Fruit fly (Drosophila melanogaster) whole organism, embryonic: Measurements from ENCODE around the gene CG14636.

ENCODE experiments used
- Atf6 ChIP-seq: fragments of 200-800 bp; sonication (Bioruptor generic); IDR thresholded peaks from 2 replicates; pipeline ENCODE4 v1.3.6; 2022; ENCODE audit warnings: missing biosample characterization, missing genetic modification characterization
- Bteb2 ChIP-seq: fragments of 200-800 bp; sonication (Bioruptor generic); optimal IDR thresholded peaks from 2 replicates; lab custom pipeline; 2016; ENCODE audit warnings: missing biosample characterization, missing genetic modification characterization
- CG11085 ChIP-seq: fragments of 200-800 bp; sonication (Bioruptor generic); IDR thresholded peaks from 2 replicates; pipeline ENCODE4 v1.3.6; 2022; ENCODE audit warnings: missing biosample characterization, missing genetic modification characterization
- CG11247 ChIP-seq: fragments of 200-800 bp; sonication (Bioruptor generic); IDR thresholded peaks from 2 replicates; pipeline ENCODE4 v1.3.6; 2022; ENCODE audit warnings: missing biosample characterization, missing genetic modification characterization
- CG12659 ChIP-seq: fragments of 200-800 bp; sonication (Bioruptor generic); optimal IDR thresholded peaks from 3 replicates; lab custom pipeline; 2017; ENCODE audit warnings: mild to moderate bottlenecking, missing biosample characterization, missing genetic modification reagents, missing genetic modification characterization
- CG14441 ChIP-seq: fragments of 200-800 bp; sonication (Bioruptor generic); IDR thresholded peaks from 2 replicates; pipeline ENCODE4 v1.3.6; 2022; ENCODE audit warnings: missing biosample characterization, missing genetic modification characterization
- CG14860 ChIP-seq: fragments of 200-800 bp; sonication (Bioruptor generic); IDR thresholded peaks from 3 replicates; pipeline ENCODE4 v1.3.6; 2022; ENCODE audit warnings: missing biosample characterization, missing genetic modification characterization; ENCODE audit not compliant: partially characterized antibody
- CG16779 ChIP-seq: fragments of 200-800 bp; sonication (Bioruptor generic); IDR thresholded peaks from 2 replicates; pipeline ENCODE4 v1.3.6; 2022; ENCODE audit warnings: missing biosample characterization, missing genetic modification characterization
- CG1832 ChIP-seq: fragments of 200-800 bp; sonication (Bioruptor generic); optimal IDR thresholded peaks from 2 replicates; lab custom pipeline; 2017; ENCODE audit warnings: missing biosample characterization, mild to moderate bottlenecking, missing genetic modification characterization, inconsistent platforms
- CG2116 ChIP-seq: fragments of 200-800 bp; sonication (Bioruptor generic); optimal IDR thresholded peaks from 3 replicates; lab custom pipeline; 2018; ENCODE audit warnings: missing biosample characterization, mild to moderate bottlenecking, missing genetic modification characterization
- CG31224 ChIP-seq: fragments of 200-800 bp; sonication (Bioruptor generic); IDR thresholded peaks from 2 replicates; pipeline ENCODE4 v1.3.6; 2022; ENCODE audit warnings: missing biosample characterization, missing genetic modification characterization
- CG3407 ChIP-seq: fragments of 200-800 bp; sonication (Bioruptor generic); optimal IDR thresholded peaks from 2 replicates; lab custom pipeline; 2018; ENCODE audit warnings: missing biosample characterization, mild to moderate bottlenecking, missing genetic modification characterization
- CG3726 ChIP-seq: fragments of 200-800 bp; sonication (Bioruptor generic); IDR thresholded peaks from 3 replicates; pipeline ENCODE4, ENCODE4 v1.3.6; 2022; ENCODE audit warnings: missing biosample characterization, missing genetic modification characterization
- CG4282 ChIP-seq: fragments of 200-800 bp; sonication (Bioruptor generic); optimal IDR thresholded peaks from 2 replicates; lab custom pipeline; 2016; ENCODE audit warnings: missing biosample characterization, missing genetic modification characterization
- CG4360 ChIP-seq: fragments of 200-800 bp; sonication (Bioruptor generic); IDR thresholded peaks from 2 replicates; pipeline ENCODE4 v1.3.6; 2022; ENCODE audit warnings: missing biosample characterization, missing genetic modification characterization
- CG4424 ChIP-seq: fragments of 200-800 bp; sonication (Bioruptor generic); optimal IDR thresholded peaks from 3 replicates; lab custom pipeline; 2016; ENCODE audit warnings: missing biosample characterization, missing genetic modification characterization
- CG6654 ChIP-seq: fragments of 200-800 bp; sonication (Bioruptor generic); optimal IDR thresholded peaks from 2 replicates; lab custom pipeline; 2017; ENCODE audit warnings: missing biosample characterization, mild to moderate bottlenecking, missing genetic modification characterization
- Dip3 ChIP-seq: fragments of 200-800 bp; sonication (Bioruptor generic); optimal IDR thresholded peaks from 3 replicates; lab custom pipeline; 2016; ENCODE audit warnings: missing biosample characterization, missing genetic modification characterization
- Doc2 ChIP-seq: fragments of 200-800 bp; sonication (Bioruptor generic); IDR thresholded peaks from 2 replicates; pipeline ENCODE4 v1.3.6; 2022; ENCODE audit warnings: missing biosample characterization, missing genetic modification characterization
- Doc3 ChIP-seq: fragments of 200-800 bp; sonication (Bioruptor generic); IDR thresholded peaks from 3 replicates; pipeline ENCODE4 v1.3.6; 2022; ENCODE audit warnings: missing biosample characterization, missing genetic modification characterization; ENCODE audit not compliant: partially characterized antibody
- Elba2 ChIP-seq: fragments of 200-800 bp; sonication (Bioruptor generic); optimal IDR thresholded peaks from 3 replicates; lab custom pipeline; 2016; ENCODE audit warnings: missing biosample characterization, missing genetic modification characterization
- HHEX ChIP-seq: fragments of 200-800 bp; sonication (Bioruptor generic); optimal IDR thresholded peaks from 3 replicates; lab custom pipeline; 2017; ENCODE audit warnings: missing biosample characterization, mild to moderate bottlenecking, missing genetic modification characterization, missing genetic modification reagents
- HmgD ChIP-seq: fragments of 200-800 bp; sonication (Bioruptor generic); optimal IDR thresholded peaks from 3 replicates; lab custom pipeline; 2016; ENCODE audit warnings: missing biosample characterization, missing genetic modification characterization
- Hr3 ChIP-seq: fragments of 200-800 bp; sonication (Bioruptor generic); optimal IDR thresholded peaks from 3 replicates; lab custom pipeline; 2016; ENCODE audit warnings: missing biosample characterization, missing genetic modification characterization
- Hr78 ChIP-seq, 2 experiments: fragments of 200-800 bp in 1 of 2; fragments of >200 bp in 1 of 2; sonication (Bioruptor generic) in 1 of 2; optimal IDR thresholded peaks; 2 replicates each; lab custom pipeline; 2017 to 2019; ENCODE audit warnings: missing biosample characterization in 2 of 2, missing genetic modification characterization in 2 of 2, mild to moderate bottlenecking in 1 of 2, moderate library complexity in 1 of 2
- Kr ChIP-seq: fragments of 200-800 bp; sonication (Bioruptor generic); optimal IDR thresholded peaks from 2 replicates; lab custom pipeline; 2017; ENCODE audit warnings: missing biosample characterization, mild to moderate bottlenecking, missing genetic modification characterization
- Mes4 ChIP-seq: fragments of 200-800 bp; sonication (Bioruptor generic); optimal IDR thresholded peaks from 2 replicates; lab custom pipeline; 2016; ENCODE audit warnings: missing biosample characterization, missing genetic modification characterization
- Optix ChIP-seq: fragments of 200-800 bp; sonication (Bioruptor generic); IDR thresholded peaks from 3 replicates; pipeline ENCODE4 v1.3.6; 2022; ENCODE audit warnings: missing biosample characterization, missing genetic modification characterization
- Pdp1 ChIP-seq, 2 experiments: fragments of 200-800 bp; sonication (Bioruptor generic); optimal IDR thresholded peaks; 3 replicates each; lab custom pipeline; 2016; ENCODE audit warnings: missing biosample characterization in 2 of 2, missing genetic modification characterization in 2 of 2, mild to moderate bottlenecking in 1 of 2, moderate library complexity in 1 of 2
- Sox100B ChIP-seq: fragments of 200-800 bp; sonication (Bioruptor generic); optimal IDR thresholded peaks from 3 replicates; lab custom pipeline; 2018; ENCODE audit warnings: missing biosample characterization, mild to moderate bottlenecking, missing genetic modification characterization
- Sox102F ChIP-seq: fragments of 200-800 bp; sonication (Bioruptor generic); optimal IDR thresholded peaks from 2 replicates; lab custom pipeline; 2018; ENCODE audit warnings: missing biosample characterization, mild to moderate bottlenecking, missing genetic modification characterization, moderate library complexity
- Trl ChIP-seq, 3 experiments: fragments of >200 bp in 2 of 3; fragments of 200-800 bp in 1 of 3; sonication (Bioruptor generic) in 1 of 3; optimal IDR thresholded peaks; 2 replicates in 1 of 3; 3 replicates in 2 of 3; lab custom pipeline; 2016 to 2017; ENCODE audit warnings: missing biosample characterization in 1 of 3, missing genetic modification characterization in 1 of 3
- ab ChIP-seq: fragments of 200-800 bp; sonication (Bioruptor generic); optimal IDR thresholded peaks from 2 replicates; lab custom pipeline; 2016; ENCODE audit warnings: missing biosample characterization, missing genetic modification characterization
- ap ChIP-seq: fragments of 200-800 bp; sonication (Bioruptor generic); IDR thresholded peaks from 2 replicates; pipeline ENCODE4 v1.3.6; 2022; ENCODE audit warnings: missing biosample characterization, missing genetic modification characterization
- bbx ChIP-seq: fragments of 200-800 bp; sonication (Bioruptor generic); IDR thresholded peaks from 2 replicates; pipeline ENCODE4 v1.3.6; 2022; ENCODE audit warnings: missing biosample characterization, missing genetic modification characterization; ENCODE audit not compliant: partially characterized antibody
- bigmax ChIP-seq: fragments of 200-800 bp; sonication (Bioruptor generic); optimal IDR thresholded peaks from 2 replicates; lab custom pipeline; 2018; ENCODE audit warnings: missing biosample characterization, mild to moderate bottlenecking, missing genetic modification characterization
- cas ChIP-seq: fragments of 200-800 bp; sonication (Bioruptor generic); IDR thresholded peaks from 2 replicates; pipeline ENCODE4 v1.3.6; 2022; ENCODE audit warnings: missing biosample characterization, missing genetic modification characterization
- gem ChIP-seq: fragments of 200-800 bp; sonication (Bioruptor generic); optimal IDR thresholded peaks from 2 replicates; lab custom pipeline; 2019; ENCODE audit warnings: missing biosample characterization, mild to moderate bottlenecking, missing genetic modification characterization, moderate library complexity
- ham ChIP-seq: fragments of 200-800 bp; sonication (Bioruptor generic); IDR thresholded peaks from 2 replicates; pipeline ENCODE4 v1.3.6; 2022; ENCODE audit warnings: missing biosample characterization, missing genetic modification characterization
- maf-S ChIP-seq: fragments of 200-800 bp; sonication (Bioruptor generic); optimal IDR thresholded peaks from 2 replicates; lab custom pipeline; 2016; ENCODE audit warnings: missing biosample characterization, missing genetic modification characterization
- mirr ChIP-seq: fragments of 200-800 bp; sonication (Bioruptor generic); optimal IDR thresholded peaks from 3 replicates; lab custom pipeline; 2018; ENCODE audit warnings: missing biosample characterization, mild to moderate bottlenecking, missing genetic modification characterization
- peb ChIP-seq: fragments of 200-800 bp; sonication (Bioruptor generic); IDR thresholded peaks from 2 replicates; pipeline ENCODE4 v1.3.6; 2022; ENCODE audit warnings: missing biosample characterization, missing genetic modification characterization
- row ChIP-seq: fragments of 200-800 bp; sonication (Bioruptor generic); IDR thresholded peaks from 3 replicates; pipeline ENCODE4 v1.3.6; 2022; ENCODE audit warnings: missing biosample characterization, missing genetic modification characterization
- so ChIP-seq: fragments of 200-800 bp; sonication (Bioruptor generic); IDR thresholded peaks from 3 replicates; pipeline ENCODE4 v1.3.6; 2022; ENCODE audit warnings: missing biosample characterization, missing genetic modification characterization
- tap ChIP-seq: fragments of 200-800 bp; optimal IDR thresholded peaks from 3 replicates; lab custom pipeline; 2019; ENCODE audit warnings: missing biosample characterization, mild to moderate bottlenecking, missing genetic modification characterization, moderate library complexity
- trh ChIP-seq: fragments of 200-800 bp; sonication (Bioruptor generic); optimal IDR thresholded peaks from 2 replicates; lab custom pipeline; 2016; ENCODE audit warnings: missing biosample characterization, missing genetic modification characterization
- tup ChIP-seq: fragments of 200-800 bp; sonication (Bioruptor generic); optimal IDR thresholded peaks from 2 replicates; lab custom pipeline; 2016; ENCODE audit warnings: missing biosample characterization, mild to moderate bottlenecking, missing genetic modification characterization, moderate library complexity
- twi ChIP-seq: fragments of 200-800 bp; optimal IDR thresholded peaks from 2 replicates; lab custom pipeline; 2019; ENCODE audit warnings: missing biosample characterization, mild to moderate bottlenecking, missing genetic modification characterization, moderate library complexity
- zen ChIP-seq: fragments of 200-800 bp; sonication (Bioruptor generic); optimal IDR thresholded peaks from 3 replicates; lab custom pipeline; 2018; ENCODE audit warnings: missing biosample characterization, mild to moderate bottlenecking, missing genetic modification characterization, moderate library complexity
- zfh1 ChIP-seq: fragments of 200-800 bp; sonication (Bioruptor generic); IDR thresholded peaks from 3 replicates; pipeline ENCODE4 v1.3.6; 2022; ENCODE audit warnings: missing biosample characterization, missing genetic modification characterization

CG14636 gene

DNA sequence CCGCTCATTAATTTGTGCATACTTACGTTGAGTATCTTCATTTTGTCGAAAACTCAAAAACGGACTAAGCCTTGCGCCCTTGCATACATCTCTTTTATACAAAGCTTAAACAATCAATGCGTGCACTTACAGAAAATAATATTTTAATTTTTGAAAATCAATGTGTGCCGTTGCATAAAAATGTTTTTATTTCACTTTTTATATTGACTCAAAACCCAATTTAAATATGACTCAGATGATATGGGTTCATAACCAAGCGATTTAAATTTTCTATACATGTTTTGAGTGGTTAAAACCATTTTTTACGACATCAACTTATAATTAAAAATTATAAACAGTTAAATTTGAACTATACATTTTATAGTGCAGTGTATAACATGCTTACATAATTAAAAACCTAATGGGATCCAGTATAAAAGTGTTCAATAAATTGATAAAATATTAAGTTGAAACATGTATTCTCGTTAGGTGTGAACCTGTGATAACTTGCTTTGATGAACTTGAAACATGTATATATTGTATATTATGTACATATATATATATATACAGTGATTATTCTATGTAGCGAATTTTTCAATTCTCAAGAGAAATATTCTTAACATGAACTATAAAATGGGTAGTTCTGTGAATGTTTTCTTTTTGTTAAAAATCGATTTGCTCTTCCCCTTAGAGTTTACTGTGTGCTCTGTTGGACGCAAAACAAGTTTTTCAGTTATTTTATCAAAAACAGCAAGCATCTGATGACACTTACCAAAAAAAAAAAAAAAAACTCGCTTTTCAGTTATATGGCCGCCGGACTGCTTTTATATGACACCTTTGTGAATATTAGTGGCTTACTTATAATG lies 28.2 kb upstream of the CG14636 start, which contains the start of gene CG34305 (continued):
- TF ChIP-seq row (0 out of 3 replicates have a peak, but pooled peaks have one; percentile 24), tup (no peak), CG14441 (GFP tag; lab: Robert Waterston, UW) (no peak), bbx (GFP tag; lab: Robert Waterston, UW) (no peak), Optix (GFP tag; lab: Robert Waterston, UW) (no peak), Atf6 (GFP tag; lab: Robert Waterston, UW) (no peak), ap (GFP tag; lab: Robert Waterston, UW) (no peak), maf-S (GFP tag; lab: Kevin White, UChicago) (no peak), CG3407 (GFP tag; lab: Kevin White, UChicago) (no peak), CG3726 (GFP tag; lab: Robert Waterston, UW) (no peak), CG4282 (GFP tag; lab: Kevin White, UChicago) (no peak), HHEX (no peak), CG6654 (GFP tag; lab: Kevin White, UChicago) (no peak), cas (GFP tag; lab: Robert Waterston, UW) (no peak), ham (no peak), CG11085 (GFP tag; lab: Robert Waterston, UW) (no peak), Mes4 (no peak), Hr3 (no peak), CG11247 (GFP tag; lab: Robert Waterston, UW) (no peak), Kr (GFP tag; lab: Kevin White, UChicago) (no peak), trh (GFP tag; lab: Kevin White, UChicago) (no peak), Sox100B (no peak), Elba2 (no peak), CG31224 (no peak), twi (tag; lab: Kevin White, UChicago) (no peak), zen (tag; lab: Kevin White, UChicago) (no peak), peb (GFP tag; lab: Robert Waterston, UW) (no peak), gem (no peak), CG14860 (GFP tag; lab: Robert Waterston, UW) (no peak), Sox102F (peak; percentile 51), Hr78 (GFP tag; optimal IDR thresholded peaks at IDR 0.05; lab: Kevin White, UChicago) (no peak), Doc2 (GFP tag; lab: Robert Waterston, UW) (no peak), Trl (optimal IDR thresholded peaks at IDR 0.05; lab: Kevin White, UChicago) (no peak), Trl (GFP tag; optimal IDR thresholded peaks at IDR 0.05; lab: Kevin White, UChicago) (no peak), CG2116 (GFP tag; lab: Kevin White, UChicago) (no peak), zfh1 (GFP tag; lab: Robert Waterston, UW) (no peak), Pdp1 (GFP tag; optimal IDR thresholded peaks at IDR 0.05; lab: Kevin White, UChicago) (peak in 1 of 2 experiments; percentile 15), mirr (GFP tag; lab: Kevin White, UChicago) (no peak), CG4360 (GFP tag; lab: Robert Waterston, UW) (no peak), CG4424 (no peak), so (GFP tag; lab: Robert Waterston, UW) (no peak), CG1832 (no peak), tap (tag; lab: Kevin White, UChicago) (no peak), CG16779 (GFP tag; lab: Robert Waterston, UW) (no peak), CG12659 (GFP tag; lab: Kevin White, UChicago) (no peak), HmgD (GFP tag; lab: Kevin White, UChicago) (no peak), bigmax (GFP tag; lab: Kevin White, UChicago) (no peak), Dip3 (no peak), Doc3 (GFP tag; lab: Robert Waterston, UW) (no peak), Bteb2 (no peak), ab (GFP tag; lab: Kevin White, UChicago) (no peak)
